Worm (Caenorhabditis elegans) whole organism, young adult: Measurements from ENCODE around the gene srr-1.
A peak's percentile ranks its signal among the peaks of the same experiment; 100 is the strongest.

ENCODE experiments used
- B0019.2 ChIP-seq: fragments of 200-800 bp; sonication (Bioruptor generic); conservative IDR thresholded peaks from 2 replicates; pipeline ENCODE4 v1.3.6; 2022; ENCODE audit warnings: missing genetic modification reagents, missing genetic modification characterization, missing compliant biosample characterization
- B0035.1 ChIP-seq: sonication (generic microtip); optimal IDR thresholded peaks from 2 replicates; lab custom pipeline; 2016; ENCODE audit warnings: missing genetic modification characterization, mild to moderate bottlenecking, missing compliant biosample characterization, missing genotype, missing genetic modification reagents
- B0261.1 ChIP-seq: sonication (generic microtip); optimal IDR thresholded peaks from 2 replicates; lab custom pipeline; 2016; ENCODE audit warnings: mild to moderate bottlenecking, missing genetic modification characterization, moderate library complexity, missing compliant biosample characterization
- F33H1.4 ChIP-seq: fragments of 200-800 bp; sonication (Bioruptor generic); IDR thresholded peaks from 2 replicates; pipeline ENCODE4 v1.3.6; 2022; ENCODE audit warnings: missing genetic modification reagents, missing genetic modification characterization, missing compliant biosample characterization
- F39B2.1 ChIP-seq: fragments of 200-800 bp; sonication (Bioruptor generic); IDR thresholded peaks from 2 replicates; pipeline ENCODE4 v1.3.6; 2022; ENCODE audit warnings: missing genetic modification reagents, missing genetic modification characterization, missing compliant biosample characterization
- F55B11.4 ChIP-seq: sonication (generic microtip); optimal IDR thresholded peaks from 2 replicates; lab custom pipeline; 2016; ENCODE audit warnings: missing compliant biosample characterization, missing genetic modification characterization, borderline replicate concordance; ENCODE audit not compliant: insufficient read depth
- F57C9.4 ChIP-seq: sonication (generic microtip); optimal IDR thresholded peaks from 2 replicates; lab custom pipeline; 2017; ENCODE audit warnings: mild to moderate bottlenecking, missing genetic modification characterization, missing compliant biosample characterization
- Y53F4B.3 ChIP-seq: fragments of 200-800 bp; sonication (Bioruptor generic); IDR thresholded peaks from 2 replicates; pipeline ENCODE4 v1.3.6; 2022; ENCODE audit warnings: missing genetic modification reagents, missing genetic modification characterization, missing compliant biosample characterization
- ZK185.1 ChIP-seq: sonication (generic microtip); optimal IDR thresholded peaks from 2 replicates; lab custom pipeline; 2016; ENCODE audit warnings: mild to moderate bottlenecking, missing genetic modification characterization, missing compliant biosample characterization; ENCODE audit not compliant: poor library complexity, severe bottlenecking
- akir-1 ChIP-seq: fragments of 200-800 bp; sonication (Bioruptor generic); optimal IDR thresholded peaks from 2 replicates; lab custom pipeline; 2018; ENCODE audit warnings: mild to moderate bottlenecking, missing genetic modification characterization, moderate library complexity, missing compliant biosample characterization
- atf-7 ChIP-seq: sonication (generic microtip); optimal IDR thresholded peaks from 2 replicates; lab custom pipeline; 2017; ENCODE audit warnings: mild to moderate bottlenecking, missing genetic modification characterization, missing compliant biosample characterization
- attf-3 ChIP-seq: fragments of 200-800 bp; sonication (Bioruptor generic); conservative IDR thresholded peaks from 2 replicates; pipeline ENCODE4 v1.3.6; 2022; ENCODE audit warnings: missing genetic modification reagents, missing genetic modification characterization, missing compliant biosample characterization
- cebp-1 ChIP-seq, 2 experiments: fragments of 200-800 bp in 1 of 2; sonication (Bioruptor generic) in 1 of 2; sonication (generic microtip) in 1 of 2; IDR thresholded peaks in 1 of 2; optimal IDR thresholded peaks in 1 of 2; 2 replicates each; pipeline versions ENCODE4 v1.3.6 to Lab custom; 2017 to 2022; ENCODE audit warnings: missing compliant biosample characterization in 2 of 2, missing genetic modification characterization in 2 of 2, mild to moderate bottlenecking in 1 of 2, missing genetic modification reagents in 1 of 2, moderate library complexity in 1 of 2
- ceh-40 ChIP-seq: fragments of 200-800 bp; sonication (Bioruptor generic); IDR thresholded peaks from 2 replicates; pipeline ENCODE4 v1.3.6; 2022; ENCODE audit warnings: missing genetic modification characterization, missing compliant biosample characterization
- chd-7 ChIP-seq: sonication (generic microtip); optimal IDR thresholded peaks from 2 replicates; lab custom pipeline; 2016; ENCODE audit warnings: mild to moderate bottlenecking, missing genetic modification characterization, moderate library complexity, missing compliant biosample characterization
- die-1 ChIP-seq: sonication (generic microtip); optimal IDR thresholded peaks from 2 replicates; lab custom pipeline; 2016; ENCODE audit warnings: missing genotype, mild to moderate bottlenecking, missing genetic modification characterization, missing compliant biosample characterization
- egl-44 ChIP-seq: fragments of 200-800 bp; sonication (Bioruptor generic); IDR thresholded peaks from 2 replicates; pipeline ENCODE4 v1.3.6; 2022; ENCODE audit warnings: missing genetic modification reagents, missing genetic modification characterization, missing compliant biosample characterization
- egrh-3 ChIP-seq: fragments of 200-800 bp; sonication (Bioruptor generic); IDR thresholded peaks from 2 replicates; pipeline ENCODE4 v1.3.6; 2022; ENCODE audit warnings: missing genetic modification reagents, missing genetic modification characterization, missing compliant biosample characterization
- ets-4 ChIP-seq: fragments of 200-800 bp; sonication (Bioruptor generic); optimal IDR thresholded peaks from 2 replicates; lab custom pipeline; 2018; ENCODE audit warnings: mild to moderate bottlenecking, missing genetic modification characterization, missing compliant biosample characterization
- him-1 ChIP-seq: sonication (generic microtip); optimal IDR thresholded peaks from 2 replicates; lab custom pipeline; 2016; ENCODE audit warnings: missing genotype, missing genetic modification reagents, missing genetic modification characterization, missing compliant biosample characterization
- hlh-12 ChIP-seq: sonication (generic microtip); optimal IDR thresholded peaks from 2 replicates; lab custom pipeline; 2016; ENCODE audit warnings: missing genetic modification characterization, missing compliant biosample characterization
- hmg-1.2 ChIP-seq: fragments of 200-800 bp; sonication (Bioruptor generic); IDR thresholded peaks from 2 replicates; pipeline ENCODE4 v1.3.6; 2022; ENCODE audit warnings: missing genetic modification reagents, missing genetic modification characterization, missing compliant biosample characterization
- lag-1 ChIP-seq: fragments of 200-800 bp; sonication (Bioruptor generic); IDR thresholded peaks from 2 replicates; pipeline ENCODE4 v1.3.6; 2022; ENCODE audit warnings: missing genetic modification reagents, missing genetic modification characterization, missing compliant biosample characterization
- let-607 ChIP-seq, 2 experiments: fragments of 200-800 bp in 1 of 2; sonication (Bioruptor generic) in 1 of 2; sonication (generic microtip) in 1 of 2; optimal IDR thresholded peaks; 2 replicates each; lab custom pipeline; 2016 to 2018; ENCODE audit warnings: mild to moderate bottlenecking in 2 of 2, missing compliant biosample characterization in 2 of 2, missing genetic modification characterization in 2 of 2, moderate library complexity in 2 of 2, missing genotype in 1 of 2
- lin-26 ChIP-seq: fragments of 200-800 bp; sonication (Bioruptor generic); IDR thresholded peaks from 2 replicates; pipeline ENCODE4 v1.3.6; 2022; ENCODE audit warnings: missing genetic modification reagents, missing genetic modification characterization, missing compliant biosample characterization
- lin-35 ChIP-seq, 3 experiments: fragments of 150-350 bp in 2 of 3; sonication (generic microtip) in 1 of 3; optimal IDR thresholded peaks; 2 replicates each; lab custom pipeline; 2014 to 2018; ENCODE audit warnings: missing biosample characterization in 3 of 3, missing genetic modification characterization in 3 of 3, missing genetic modification reagents in 3 of 3
- lin-40 ChIP-seq: sonication (generic microtip); optimal IDR thresholded peaks from 2 replicates; lab custom pipeline; 2016; ENCODE audit warnings: missing genetic modification characterization, mild to moderate bottlenecking, missing compliant biosample characterization, missing genotype, missing genetic modification reagents
- madf-3 ChIP-seq: fragments of 200-800 bp; sonication (Bioruptor generic); IDR thresholded peaks from 2 replicates; pipeline ENCODE4 v1.3.6; 2022; ENCODE audit warnings: missing genetic modification reagents, missing genetic modification characterization, missing compliant biosample characterization
- madf-6 ChIP-seq: fragments of 200-800 bp; sonication (Bioruptor generic); IDR thresholded peaks from 2 replicates; pipeline ENCODE4 v1.3.6; 2022; ENCODE audit warnings: missing genetic modification reagents, missing genetic modification characterization, missing compliant biosample characterization
- madf-8 ChIP-seq: fragments of 200-800 bp; sonication (Bioruptor generic); conservative IDR thresholded peaks from 2 replicates; pipeline ENCODE4 v1.3.6; 2022; ENCODE audit warnings: missing genetic modification reagents, missing genetic modification characterization, missing compliant biosample characterization
- nhr-120 ChIP-seq: fragments of 200-800 bp; sonication (Bioruptor generic); IDR thresholded peaks from 2 replicates; pipeline ENCODE4 v1.3.6; 2022; ENCODE audit warnings: missing genetic modification characterization, missing compliant biosample characterization
- nhr-179 ChIP-seq: sonication (generic microtip); optimal IDR thresholded peaks from 2 replicates; lab custom pipeline; 2016; ENCODE audit warnings: mild to moderate bottlenecking, missing genetic modification characterization, missing compliant biosample characterization
- nhr-80 ChIP-seq: sonication (generic microtip); optimal IDR thresholded peaks from 2 replicates; lab custom pipeline; 2016; ENCODE audit warnings: missing genetic modification characterization, missing compliant biosample characterization
- nhr-90 ChIP-seq: sonication (generic microtip); optimal IDR thresholded peaks from 2 replicates; lab custom pipeline; 2016; ENCODE audit warnings: missing genotype, mild to moderate bottlenecking, missing genetic modification characterization, missing compliant biosample characterization
- pha-4 ChIP-seq: fragments of 150-350 bp; sonication (generic microtip); optimal IDR thresholded peaks from 2 replicates; lab custom pipeline; 2014; ENCODE audit warnings: missing biosample characterization, missing genetic modification reagents, missing genetic modification characterization
- rcor-1 ChIP-seq: fragments of 200-800 bp; sonication (Bioruptor generic); IDR thresholded peaks from 2 replicates; pipeline ENCODE4 v1.3.6; 2022; ENCODE audit warnings: missing genetic modification reagents, missing genetic modification characterization, missing compliant biosample characterization
- rec-8 ChIP-seq, 2 experiments: sonication (generic microtip); optimal IDR thresholded peaks; 2 replicates each; lab custom pipeline; 2016; ENCODE audit warnings: mild to moderate bottlenecking in 2 of 2, missing genetic modification characterization in 2 of 2, missing genetic modification reagents in 2 of 2, missing genotype in 2 of 2, missing biosample characterization in 1 of 2, missing compliant biosample characterization in 1 of 2, moderate library complexity in 1 of 2
- snpc-3.4 ChIP-seq: sonication (generic microtip); optimal IDR thresholded peaks from 2 replicates; lab custom pipeline; 2017; ENCODE audit warnings: missing genetic modification characterization, mild to moderate bottlenecking, missing compliant biosample characterization, antibody characterized with exemption, moderate library complexity, missing genotype, missing genetic modification reagents
- snpc-4 ChIP-seq, 5 experiments: fragments of 150-350 bp in 1 of 5; sonication (generic microtip) in 4 of 5; optimal IDR thresholded peaks; 2 replicates each; lab custom pipeline; 2014 to 2018; ENCODE audit warnings: missing genetic modification characterization in 5 of 5, missing biosample characterization in 3 of 5, antibody characterized with exemption in 2 of 5, mild to moderate bottlenecking in 2 of 5, missing compliant biosample characterization in 2 of 5, missing genotype in 2 of 5, moderate library complexity in 2 of 5, missing genetic modification reagents in 1 of 5
- tlf-1 ChIP-seq: fragments of 200-800 bp; sonication (Bioruptor generic); optimal IDR thresholded peaks from 2 replicates; lab custom pipeline; 2018; ENCODE audit warnings: mild to moderate bottlenecking, missing genetic modification characterization, missing compliant biosample characterization
- unc-62 ChIP-seq: fragments of 150-350 bp; optimal IDR thresholded peaks from 2 replicates; lab custom pipeline; 2014; ENCODE audit warnings: missing biosample characterization, missing genetic modification reagents, missing genetic modification characterization
- xnd-1 ChIP-seq: sonication (generic microtip); optimal IDR thresholded peaks from 2 replicates; lab custom pipeline; 2016; ENCODE audit warnings: missing genotype, missing genetic modification reagents, missing genetic modification characterization, missing compliant biosample characterization
- ztf-26 ChIP-seq: sonication (generic microtip); optimal IDR thresholded peaks from 2 replicates; lab custom pipeline; 2017; ENCODE audit warnings: missing genetic modification characterization, missing compliant biosample characterization
- ztf-28 ChIP-seq: fragments of 200-800 bp; sonication (Bioruptor generic); IDR thresholded peaks from 2 replicates; pipeline ENCODE4 v1.3.6; 2022; ENCODE audit warnings: missing genetic modification reagents, missing genetic modification characterization, missing compliant biosample characterization

The srr-1 gene

DNA sequence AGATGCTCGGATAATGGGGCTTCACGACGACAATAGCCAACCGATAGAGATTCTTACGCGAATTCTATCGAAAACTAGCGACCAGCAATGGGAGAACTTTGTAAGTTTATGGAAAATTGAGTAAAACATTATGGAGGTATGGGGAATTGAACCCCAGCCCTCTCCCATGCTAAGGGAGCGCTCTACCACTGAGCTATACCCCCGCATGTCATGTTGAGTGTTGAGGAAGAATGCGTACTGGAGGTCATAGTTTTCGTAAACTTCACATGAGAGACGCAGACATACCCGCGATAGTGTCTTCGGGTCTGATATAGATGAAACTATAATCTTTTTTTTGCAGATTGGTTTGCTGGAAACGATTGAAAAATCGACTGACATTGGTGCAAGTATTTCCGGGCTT, 50.2 kb downstream of the srr-1 start (continued):
- TF ChIP-seq let-607 (tag; optimal IDR thresholded peaks at IDR 0.05; lab: Kevin White, UChicago) (peak; percentile 10 to 55), akir-1 (GFP tag; lab: Kevin White, UChicago) (no peak), rec-8 (tag; optimal IDR thresholded peaks at IDR 0.05; lab: Kevin White, UChicago) (peak; percentile 74 to 86), B0035.1 (tag; lab: Kevin White, UChicago) (peak; percentile 17), Y53F4B.3 (no peak), F33H1.4 (GFP tag; lab: Robert Waterston, UW) (no peak), egl-44 (peak; percentile 84; the same call in 1 of the 2 replicates), attf-3 (GFP tag; lab: Robert Waterston, UW) (peak; percentile 58), xnd-1 (tag; lab: Kevin White, UChicago) (no peak), chd-7 (peak; percentile 79)

DNA sequence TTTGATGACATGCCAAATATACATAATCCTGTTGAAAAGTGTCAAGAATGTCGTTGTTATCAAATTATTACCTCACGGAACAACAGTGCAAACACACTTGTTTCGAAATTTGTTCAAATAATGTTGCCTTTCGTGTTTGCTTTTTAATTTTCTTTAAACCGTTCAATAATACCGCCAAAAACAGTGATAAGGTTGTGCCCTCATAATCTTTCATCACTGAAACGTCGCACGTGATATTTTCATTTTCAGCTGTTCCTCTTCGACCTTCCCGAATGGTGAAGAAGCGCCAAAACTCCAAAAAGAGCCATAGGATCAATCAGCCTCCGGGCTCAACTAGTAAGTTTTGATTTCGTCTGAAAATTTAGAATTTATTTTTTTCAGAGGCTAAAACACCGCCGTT, 51.5 kb downstream of the srr-1 start, which contains the start of gene inft-2:
inft-2 (plus strand) TSS at position 248 of the 400 bp plus-strand sequence.
- TF ChIP-seq cebp-1 (GFP tag; IDR thresholded peaks at IDR 0.05; lab: Robert Waterston, UW) (peak; percentile 65; the same call in 1 of the 2 replicates), cebp-1 (tag; optimal IDR thresholded peaks at IDR 0.05; lab: Kevin White, UChicago) (no peak), snpc-4 (GFP tag; optimal IDR thresholded peaks at IDR 0.05; lab: Kevin White, UChicago) (no peak), snpc-4 (tag; optimal IDR thresholded peaks at IDR 0.05; lab: Kevin White, UChicago) (no peak), tlf-1 (no peak), ZK185.1 (tag; lab: Kevin White, UChicago) (no peak), lag-1 (no peak), madf-3 (GFP tag; lab: Robert Waterston, UW) (no peak), B0019.2 (GFP tag; lab: Robert Waterston, UW) (no peak), F57C9.4 (no peak), ztf-26 (tag; lab: Kevin White, UChicago) (no peak), nhr-80 (tag; lab: Kevin White, UChicago) (peak; percentile 71), ztf-28 (GFP tag; lab: Robert Waterston, UW) (no peak), lin-26 (no peak), B0261.1 (tag; lab: Kevin White, UChicago) (no peak), xnd-1 (tag; lab: Kevin White, UChicago) (no peak), hlh-12 (tag; lab: Kevin White, UChicago) (no peak), unc-62 (GFP tag; lab: Kevin White, UChicago) (peak; percentile 40), hmg-1.2 (GFP tag; lab: Robert Waterston, UW) (no peak), F55B11.4 (no peak)
- TF ChIP-seq, all 124 proteins: peak for 3

DNA sequence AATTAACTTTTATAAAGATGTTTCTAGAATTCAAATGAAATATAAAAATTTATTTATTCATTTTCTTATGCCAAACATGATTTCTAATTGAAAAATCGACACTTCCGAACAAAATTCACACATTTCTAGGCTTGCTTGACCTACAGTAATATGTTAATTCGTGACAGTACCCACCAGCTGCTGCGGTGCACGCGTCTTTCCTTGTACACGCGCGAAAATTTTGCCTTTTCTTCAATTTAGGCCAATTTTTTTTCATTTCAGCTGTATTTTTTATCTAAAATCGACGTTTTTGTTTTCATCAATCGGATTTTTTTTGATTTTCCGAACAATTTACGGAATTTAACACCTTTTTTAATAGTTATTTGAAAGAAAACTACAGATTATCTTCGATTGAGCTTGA, 53.5 kb downstream of the srr-1 start:
- peak; percentile 83 for TF ChIP-seq snpc-3.4
- TF ChIP-seq madf-6: peak; percentile 97
- no peak for TF ChIP-seq lin-35 (GFP tag; optimal IDR thresholded peaks at IDR 0.05; lab: Kevin White, UChicago)
- TF ChIP-seq tlf-1: peak; percentile 12
- peak; percentile 34; the same call in 1 of the 2 replicates for TF ChIP-seq attf-3 (GFP tag; lab: Robert Waterston, UW)
- TF ChIP-seq nhr-179 (tag; lab: Kevin White, UChicago): no peak
- TF ChIP-seq madf-8 (GFP tag; lab: Robert Waterston, UW): peak; percentile 95
- no peak for TF ChIP-seq ceh-40 (GFP tag; lab: Robert Waterston, UW)
- no peak for TF ChIP-seq lin-40 (tag; lab: Kevin White, UChicago)
- TF ChIP-seq rcor-1 (GFP tag; lab: Robert Waterston, UW): peak; percentile 54; the same call in 1 of the 2 replicates
- no peak for TF ChIP-seq die-1 (tag; lab: Kevin White, UChicago)
- TF ChIP-seq cebp-1 (GFP tag; IDR thresholded peaks at IDR 0.05; lab: Robert Waterston, UW): no peak
- no peak for TF ChIP-seq cebp-1 (tag; optimal IDR thresholded peaks at IDR 0.05; lab: Kevin White, UChicago)
- TF ChIP-seq ets-4 (GFP tag; lab: Kevin White, UChicago): no peak
- no peak for TF ChIP-seq F39B2.1 (GFP tag; lab: Robert Waterston, UW)
- TF ChIP-seq him-1 (tag; lab: Kevin White, UChicago): peak; percentile 63
- no peak for TF ChIP-seq nhr-90
- no peak for TF ChIP-seq pha-4 (tag; lab: Kevin White, UChicago)
- TF ChIP-seq nhr-120 (GFP tag; lab: Robert Waterston, UW): no peak
- TF ChIP-seq egrh-3 (GFP tag; lab: Robert Waterston, UW): no peak
- no peak for TF ChIP-seq atf-7 (tag; lab: Kevin White, UChicago)
